Worm (Caenorhabditis elegans) whole organism, L3 larva: ENCODE data around the gene cpl-1.
A peak's percentile ranks its signal among the peaks of the same experiment; 100 is the strongest.

Source experiments
- R02D3.7 ChIP-seq: fragments of 150-350 bp; optimal IDR thresholded peaks from 2 replicates; lab custom pipeline; 2014; ENCODE audit warnings: missing biosample characterization, missing genetic modification characterization
- aly-2 ChIP-seq: fragments of 150-350 bp; optimal IDR thresholded peaks from 2 replicates; lab custom pipeline; 2014; ENCODE audit warnings: missing biosample characterization, missing genetic modification characterization
- ceh-16 ChIP-seq: sonication (generic microtip); optimal IDR thresholded peaks from 2 replicates; lab custom pipeline; 2017; ENCODE audit warnings: missing biosample characterization, missing genetic modification characterization
- ceh-28 ChIP-seq: fragments of 150-350 bp; optimal IDR thresholded peaks from 2 replicates; lab custom pipeline; 2014; ENCODE audit warnings: missing biosample characterization, missing genetic modification reagents, missing genetic modification characterization
- daf-12 ChIP-seq: fragments of 150-350 bp; optimal IDR thresholded peaks from 2 replicates; lab custom pipeline; 2014; ENCODE audit warnings: missing biosample characterization, missing genetic modification reagents, missing genetic modification characterization
- egl-5 ChIP-seq: fragments of 150-350 bp; optimal IDR thresholded peaks from 2 replicates; lab custom pipeline; 2017; ENCODE audit warnings: missing biosample characterization, missing genetic modification reagents, missing genetic modification characterization, inconsistent platforms
- elt-1 ChIP-seq: fragments of 150-350 bp; optimal IDR thresholded peaks from 2 replicates; lab custom pipeline; 2014; ENCODE audit warnings: missing biosample characterization, missing genetic modification characterization
- elt-2 ChIP-seq: sonication (generic microtip); optimal IDR thresholded peaks from 2 replicates; lab custom pipeline; 2016; ENCODE audit warnings: missing genetic modification reagents, mild to moderate bottlenecking, missing genetic modification characterization, missing compliant biosample characterization
- eor-1 ChIP-seq, 2 experiments: fragments of 150-350 bp; optimal IDR thresholded peaks; 2 replicates each; lab custom pipeline; 2014 to 2018; ENCODE audit warnings: missing biosample characterization in 2 of 2, missing genetic modification characterization in 2 of 2
- fkh-10 ChIP-seq: sonication (generic microtip); optimal IDR thresholded peaks from 2 replicates; lab custom pipeline; 2017; ENCODE audit warnings: missing biosample characterization, missing genetic modification reagents, missing genetic modification characterization
- hmg-11 ChIP-seq: sonication (generic microtip); optimal IDR thresholded peaks from 2 replicates; lab custom pipeline; 2016; ENCODE audit warnings: missing genetic modification characterization, missing compliant biosample characterization
- jun-1 ChIP-seq: fragments of 150-350 bp; optimal IDR thresholded peaks from 2 replicates; lab custom pipeline; 2014; ENCODE audit warnings: missing biosample characterization, missing genetic modification reagents, missing genetic modification characterization
- lin-15B ChIP-seq: fragments of 150-350 bp; optimal IDR thresholded peaks from 2 replicates; lab custom pipeline; 2014; ENCODE audit warnings: missing biosample characterization, missing genetic modification characterization
- lin-39 ChIP-seq: fragments of 150-350 bp; optimal IDR thresholded peaks from 2 replicates; lab custom pipeline; 2018; ENCODE audit warnings: missing biosample characterization, missing genetic modification reagents, missing genetic modification characterization
- lsy-12 ChIP-seq: sonication (generic microtip); optimal IDR thresholded peaks from 2 replicates; lab custom pipeline; 2016; ENCODE audit warnings: mild to moderate bottlenecking, missing genetic modification characterization, missing compliant biosample characterization
- mdl-1 ChIP-seq: fragments of 150-350 bp; optimal IDR thresholded peaks from 2 replicates; lab custom pipeline; 2014; ENCODE audit warnings: missing biosample characterization, missing genetic modification characterization
- nfya-1 ChIP-seq: sonication (generic microtip); optimal IDR thresholded peaks from 2 replicates; lab custom pipeline; 2017; ENCODE audit warnings: missing genetic modification characterization, mild to moderate bottlenecking, missing compliant biosample characterization, antibody characterized with exemption, moderate library complexity; ENCODE audit not compliant: insufficient read depth
- nhr-11 ChIP-seq: fragments of 150-350 bp; optimal IDR thresholded peaks from 2 replicates; lab custom pipeline; 2014; ENCODE audit warnings: missing biosample characterization, missing genetic modification characterization
- nhr-237 ChIP-seq: fragments of 150-350 bp; optimal IDR thresholded peaks from 2 replicates; lab custom pipeline; 2014; ENCODE audit warnings: missing biosample characterization, missing genetic modification characterization
- nhr-43 ChIP-seq: sonication (generic microtip); optimal IDR thresholded peaks from 2 replicates; lab custom pipeline; 2016; ENCODE audit warnings: mild to moderate bottlenecking, missing genetic modification characterization, missing compliant biosample characterization; ENCODE audit not compliant: poor library complexity, severe bottlenecking
- nhr-67 ChIP-seq: fragments of 150-350 bp; optimal IDR thresholded peaks from 2 replicates; lab custom pipeline; 2014; ENCODE audit warnings: missing biosample characterization, missing genetic modification characterization
- pha-4 ChIP-seq: fragments of 150-350 bp; optimal IDR thresholded peaks from 2 replicates; lab custom pipeline; 2014; ENCODE audit warnings: missing biosample characterization, missing genetic modification reagents, missing genetic modification characterization
- pqm-1 ChIP-seq: fragments of 150-350 bp; optimal IDR thresholded peaks from 2 replicates; lab custom pipeline; 2017; ENCODE audit warnings: missing biosample characterization, missing genetic modification characterization, inconsistent platforms
- skn-1 ChIP-seq: fragments of 150-350 bp; optimal IDR thresholded peaks from 2 replicates; lab custom pipeline; 2014; ENCODE audit warnings: missing biosample characterization, missing genetic modification characterization
- snpc-4 ChIP-seq: fragments of 150-350 bp; optimal IDR thresholded peaks from 2 replicates; lab custom pipeline; 2014; ENCODE audit warnings: missing biosample characterization, missing genetic modification characterization
- zag-1 ChIP-seq: fragments of 150-350 bp; optimal IDR thresholded peaks from 2 replicates; lab custom pipeline; 2014; ENCODE audit warnings: missing biosample characterization, missing genetic modification characterization
- ztf-4 ChIP-seq: fragments of 150-350 bp; optimal IDR thresholded peaks from 2 replicates; lab custom pipeline; 2014; ENCODE audit warnings: missing biosample characterization, missing genetic modification characterization

cpl-1 gene

DNA sequence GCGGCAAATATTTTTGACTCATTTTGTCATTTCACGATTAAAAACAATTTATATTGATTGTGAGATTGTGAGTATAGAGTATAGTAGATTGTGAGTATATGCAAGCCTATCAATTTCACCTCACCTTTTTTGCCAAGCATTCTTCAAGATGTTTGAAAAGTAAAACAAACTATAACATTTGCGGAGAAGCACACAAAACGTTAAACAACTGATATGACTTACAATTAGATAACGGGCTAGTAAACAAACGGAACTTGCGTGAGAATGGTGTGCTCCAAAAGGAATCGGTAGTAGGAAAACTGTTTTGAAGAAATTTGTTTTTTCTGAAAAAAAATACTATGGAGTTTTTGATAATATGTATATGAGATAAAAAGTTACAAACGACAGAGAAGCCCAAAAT, 14.9 kb upstream of the cpl-1 start:
- TF ChIP-seq elt-2 (peak; percentile 87), egl-5 (tag; lab: Kevin White, UChicago) (no peak), pha-4 (tag; lab: Kevin White, UChicago) (peak; percentile 48), jun-1 (tag; lab: Kevin White, UChicago) (peak; percentile 48), lsy-12 (tag; lab: Kevin White, UChicago) (no peak), pqm-1 (tag; lab: Kevin White, UChicago) (peak; percentile 78)

DNA sequence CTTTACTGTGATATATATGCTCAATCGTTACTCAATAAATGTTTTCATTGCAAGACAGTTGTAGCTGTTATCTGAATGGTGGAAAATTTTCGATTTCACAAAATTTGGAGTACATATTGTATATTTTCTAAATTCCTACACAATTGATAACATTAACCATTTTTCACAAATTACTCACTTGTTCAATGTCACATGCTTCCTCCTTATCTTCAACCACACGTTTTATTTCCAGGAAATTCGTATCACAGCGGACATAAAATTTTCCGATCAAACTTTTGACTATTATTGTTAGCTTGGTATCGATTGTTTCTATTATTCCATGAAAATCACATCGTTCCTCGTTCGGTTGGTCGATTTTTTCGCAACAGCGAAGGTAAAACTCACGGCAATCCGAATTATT, 13.3 kb upstream of the cpl-1 start:
- TF ChIP-seq pha-4 (tag; lab: Kevin White, UChicago) (peak; percentile 56), jun-1 (tag; lab: Kevin White, UChicago) (peak; percentile 63), nhr-43 (tag; lab: Kevin White, UChicago) (no peak), fkh-10 (GFP tag; lab: Kevin White, UChicago) (no peak), elt-2 (peak; percentile 59), nhr-237 (no peak), pqm-1 (tag; lab: Kevin White, UChicago) (peak; percentile 81), lin-15B (tag; lab: Kevin White, UChicago) (no peak)

DNA sequence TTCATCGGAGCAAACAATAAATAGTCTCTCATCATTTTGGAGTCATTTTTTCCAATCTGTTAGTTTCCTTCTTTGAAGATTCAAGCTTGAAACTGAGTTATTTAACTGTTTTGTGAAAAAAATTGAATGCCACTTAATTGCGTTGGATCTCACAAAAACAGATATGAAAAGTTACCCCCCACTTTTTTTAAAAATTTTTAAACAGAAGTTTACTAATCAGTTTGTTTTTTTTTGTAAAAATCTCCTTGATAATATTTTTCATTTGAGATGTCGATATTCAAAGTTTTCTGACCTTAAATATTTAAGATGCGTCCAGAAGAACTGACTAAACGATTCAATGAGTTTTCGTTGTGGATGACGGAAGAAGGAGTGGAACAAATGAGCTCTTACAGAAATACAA, 11.2 kb upstream of the cpl-1 start, which contains the start of gene Y32B12C.1:
Gene Y32B12C.1 (plus strand): TSS at position 301 of the 400 bp plus-strand sequence.
- TF ChIP-seq daf-12 (tag; lab: Kevin White, UChicago): no peak
- no peak for TF ChIP-seq R02D3.7 (tag; lab: Kevin White, UChicago)
- no peak for TF ChIP-seq egl-5 (tag; lab: Kevin White, UChicago)

DNA sequence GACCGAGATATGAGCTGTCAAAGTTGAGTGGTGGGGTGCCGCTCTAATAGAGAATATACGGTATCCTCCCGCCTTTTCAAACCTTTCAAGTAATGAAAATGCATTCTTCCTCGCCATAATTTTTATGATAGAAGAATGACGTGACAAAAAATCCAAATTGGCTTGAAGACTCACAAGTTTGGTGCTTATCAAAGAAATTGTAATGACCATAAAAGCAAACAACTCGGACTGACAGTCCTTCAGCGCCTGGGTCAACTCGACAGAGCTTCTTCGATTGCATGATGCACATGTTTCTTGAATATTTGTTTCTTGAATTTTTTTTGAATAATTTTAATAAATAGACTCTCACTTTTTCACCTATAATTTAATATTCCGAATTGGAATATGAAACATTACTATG, 10.3 kb upstream of the cpl-1 start:
- no peak for TF ChIP-seq hmg-11
- TF ChIP-seq nhr-67 (tag; lab: Kevin White, UChicago): no peak
- TF ChIP-seq zag-1: no peak
- TF ChIP-seq pqm-1 (tag; lab: Kevin White, UChicago): peak; percentile 0
- no peak for TF ChIP-seq nhr-43 (tag; lab: Kevin White, UChicago)
- TF ChIP-seq snpc-4 (tag; lab: Kevin White, UChicago): no peak
- no peak for TF ChIP-seq nhr-237
- no peak for TF ChIP-seq nhr-11 (tag; lab: Kevin White, UChicago)
- TF ChIP-seq elt-2: peak; percentile 50

DNA sequence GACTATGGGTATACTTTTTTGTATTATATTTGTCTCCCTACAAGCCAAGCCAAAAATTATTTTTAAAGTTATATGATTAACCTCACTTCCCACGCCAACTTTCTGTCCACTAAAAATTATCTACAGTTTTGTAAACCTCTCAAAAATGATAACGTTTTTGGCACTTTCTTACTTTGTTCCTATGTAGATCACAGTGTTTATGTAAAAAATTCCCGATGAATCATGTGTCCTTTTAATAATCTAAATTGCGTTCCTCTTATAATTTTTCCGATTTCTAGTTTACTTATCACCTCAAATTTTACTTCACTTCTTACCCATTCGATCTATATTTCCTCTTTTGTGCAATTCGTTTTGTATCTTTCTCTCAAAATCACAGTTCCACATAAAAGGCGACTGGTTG, 9.2 kb upstream of the cpl-1 start:
- TF ChIP-seq elt-2 (peak; percentile 42), pqm-1 (tag; lab: Kevin White, UChicago) (peak; percentile 56), mdl-1 (no peak)

DNA sequence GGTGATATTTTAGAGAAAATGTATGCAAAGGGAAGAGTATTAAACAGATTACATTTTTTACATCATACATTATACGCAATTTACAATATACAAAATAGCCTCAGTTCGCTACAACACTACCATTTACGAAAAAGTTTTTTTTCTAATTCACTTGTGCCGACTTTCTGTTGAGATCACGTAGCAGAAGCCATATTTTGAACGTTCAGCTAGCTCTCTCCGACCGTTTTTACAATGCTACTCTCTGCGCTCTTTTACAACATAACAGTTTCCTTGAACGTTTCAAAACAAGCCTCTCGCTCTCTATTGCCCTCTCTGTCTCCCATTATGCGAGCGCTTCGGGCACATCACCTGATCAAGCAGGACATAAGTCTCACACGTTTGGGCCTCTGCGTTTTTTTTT, 8.0 kb upstream of the cpl-1 start, which contains the start of gene T03E6.8:
Gene T03E6.8 (minus strand): TSS at position 101 of the 400 bp plus-strand sequence.
- TF ChIP-seq lsy-12 (tag; lab: Kevin White, UChicago) (no peak), hmg-11 (no peak), elt-2 (no peak), ceh-16 (tag; lab: Kevin White, UChicago) (no peak), aly-2 (tag; lab: Kevin White, UChicago) (no peak), skn-1 (no peak), elt-1 (tag; lab: Kevin White, UChicago) (no peak), lin-39 (tag; lab: Kevin White, UChicago) (no peak), ceh-28 (no peak), eor-1 (tag; optimal IDR thresholded peaks at IDR 0.05; lab: Kevin White, UChicago) (no peak), fkh-10 (GFP tag; lab: Kevin White, UChicago) (no peak)

DNA sequence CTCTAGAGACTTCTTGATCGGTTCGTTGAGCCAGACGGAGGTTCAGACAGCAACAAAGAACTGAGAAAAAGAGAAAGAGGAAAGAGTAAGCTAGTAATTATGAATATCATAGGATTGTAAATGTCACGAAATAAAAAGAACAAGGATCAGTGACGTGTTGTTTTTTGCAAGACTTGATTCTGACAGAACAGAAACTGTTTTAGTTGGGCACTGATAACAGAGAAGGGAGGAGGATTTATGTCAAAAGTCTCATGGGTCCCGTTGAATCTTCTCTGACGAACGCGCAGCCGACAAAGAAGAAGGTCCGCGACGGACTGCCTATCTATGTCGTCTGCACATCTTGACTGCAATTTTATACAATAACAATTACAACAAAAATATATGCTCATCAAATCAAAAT, 5.5 kb upstream of the cpl-1 start, which contains the start of gene T03E6.9:
Gene T03E6.9 (minus strand): TSS at position 101 of the 400 bp plus-strand sequence.
- TF ChIP-seq ztf-4 (tag; lab: Kevin White, UChicago): no peak
- TF ChIP-seq, all 47 proteins: peak for 0

DNA sequence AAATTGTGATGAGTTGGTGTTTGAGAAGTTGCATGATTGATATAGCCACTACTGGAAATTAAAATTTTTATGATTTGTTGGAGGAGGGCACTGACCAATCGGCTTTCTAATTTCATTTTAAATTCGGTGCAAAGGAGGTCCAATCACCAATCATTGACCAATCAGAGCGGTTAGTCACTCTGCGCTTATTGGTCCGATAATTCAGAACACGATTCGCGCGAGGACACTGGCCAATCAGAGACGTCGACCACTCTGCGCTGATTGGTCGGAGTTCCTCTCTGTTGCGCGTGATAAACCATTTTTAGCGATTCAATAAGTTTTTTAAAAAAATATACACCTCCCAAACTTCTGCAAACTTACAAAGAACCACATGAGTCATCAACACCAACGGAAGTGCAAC, 4.7 kb upstream of the cpl-1 start:
- TF ChIP-seq jun-1 (tag; lab: Kevin White, UChicago): no peak
- peak; percentile 62 for TF ChIP-seq nfya-1 (tag; lab: Kevin White, UChicago)
